Fruit fly (Drosophila melanogaster): ENCODE data around the gene CG16820.

The CG16820 gene

DNA sequence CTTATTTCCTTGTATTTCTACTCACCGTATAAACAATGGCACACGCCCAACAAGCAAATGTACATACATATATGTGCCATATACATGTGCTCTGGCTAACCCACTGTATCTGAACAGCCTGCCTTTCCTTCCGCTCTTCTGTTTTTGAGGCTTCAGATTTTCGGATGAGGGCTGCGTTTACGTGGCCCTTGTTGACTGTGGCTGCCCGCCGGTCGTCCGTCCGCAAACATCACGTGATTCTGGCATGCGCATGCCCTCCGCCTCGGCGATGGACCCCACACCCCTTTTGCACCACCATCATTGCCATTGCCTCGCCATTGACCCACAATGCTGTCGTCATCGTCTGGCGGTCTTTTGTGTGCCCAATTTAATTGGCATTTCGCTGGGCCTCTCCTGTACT, 40.8 kb upstream of the CG16820 start (continued):
- TF ChIP-seq gsb-n (tag; optimal IDR thresholded peaks at IDR 0.05) (no peak), CG9932 (GFP tag; IDR thresholded peaks at IDR 0.05) (no peak), pho (GFP tag; optimal IDR thresholded peaks at IDR 0.05) (peak; percentile 64), CG10321 (GFP tag; IDR thresholded peaks at IDR 0.05) (no peak), CG18764 (GFP tag; optimal IDR thresholded peaks at IDR 0.05) (no peak), pb (GFP tag; optimal IDR thresholded peaks at IDR 0.05) (no peak), caup (GFP tag; optimal IDR thresholded peaks at IDR 0.05; ENCODE audit: severe bottlenecking) (peak; percentile 39), CG14965 (GFP tag; optimal IDR thresholded peaks at IDR 0.05; ENCODE audit: borderline replicate concordance) (no peak), YL-1 (GFP tag; optimal IDR thresholded peaks at IDR 0.05) (peak; percentile 2), CrebB (tag; optimal IDR thresholded peaks at IDR 0.05) (peak; percentile 54), ac (GFP tag; optimal IDR thresholded peaks at IDR 0.05) (no peak), Dref (GFP tag; IDR thresholded peaks at IDR 0.05) (no peak), ro (GFP tag; IDR thresholded peaks at IDR 0.05) (no peak), CG18011 (GFP tag; optimal IDR thresholded peaks at IDR 0.05) (no peak), her (GFP tag; optimal IDR thresholded peaks at IDR 0.05) (no peak), CG10366 (GFP tag; IDR thresholded peaks at IDR 0.05) (no peak), CG18476 (GFP tag; optimal IDR thresholded peaks at IDR 0.05) (no peak), H2.0 (GFP tag; IDR thresholded peaks at IDR 0.05) (no peak), Hr3 (GFP tag; optimal IDR thresholded peaks at IDR 0.05) (no peak), CG14860 (GFP tag; IDR thresholded peaks at IDR 0.05; ENCODE audit: partially characterized antibody) (no peak), chif (GFP tag; optimal IDR thresholded peaks at IDR 0.05) (peak in 1 of 2 experiments; percentile 8), Bdp1 (GFP tag; optimal IDR thresholded peaks at IDR 0.05) (no peak), CG1529 (GFP tag; optimal IDR thresholded peaks at IDR 0.05) (no peak), tll (GFP tag; optimal IDR thresholded peaks at IDR 0.05) (peak in 1 of 2 experiments; percentile 64), Dfd (GFP tag; optimal IDR thresholded peaks at IDR 0.05) (no peak), emc (GFP tag; optimal IDR thresholded peaks at IDR 0.05) (no peak), nerfin-1 (tag; optimal IDR thresholded peaks at IDR 0.05) (peak; percentile 14), CG13775 (GFP tag; optimal IDR thresholded peaks at IDR 0.05) (peak; percentile 31), Lim3 (GFP tag; IDR thresholded peaks at IDR 0.05) (no peak), CG10267 (tag; optimal IDR thresholded peaks at IDR 0.05) (no peak), zfh2 (GFP tag; optimal IDR thresholded peaks at IDR 0.05) (no peak), CG4282 (GFP tag; optimal IDR thresholded peaks at IDR 0.05) (no peak), Nf-YB (GFP tag; optimal IDR thresholded peaks at IDR 0.05) (no peak), CG31441 (GFP tag; IDR thresholded peaks at IDR 0.05) (no peak), Dek (tag; optimal IDR thresholded peaks at IDR 0.05) (no peak), CG13296 (GFP tag; optimal IDR thresholded peaks at IDR 0.05) (peak; percentile 37), pita (GFP tag; optimal IDR thresholded peaks at IDR 0.05) (no peak), CG7271 (tag; optimal IDR thresholded peaks at IDR 0.05) (no peak), Awh (GFP tag; IDR thresholded peaks at IDR 0.05) (peak; percentile 49; the same call in 1 of the 2 replicates), CG2712 (tag; optimal IDR thresholded peaks at IDR 0.05) (no peak), Optix (GFP tag; IDR thresholded peaks at IDR 0.05) (0 out of 3 replicates have a peak, but pooled peaks have one; percentile 15), CG3163 (GFP tag; optimal IDR thresholded peaks at IDR 0.05) (no peak), unc-4 (GFP tag; IDR thresholded peaks at IDR 0.05; ENCODE audit: partially characterized antibody) (no peak), NfI (GFP tag; optimal IDR thresholded peaks at IDR 0.05) (peak; percentile 19), CG12104 (GFP tag; optimal IDR thresholded peaks at IDR 0.05) (no peak), CG3726 (GFP tag; IDR thresholded peaks at IDR 0.05) (no peak), CG6175 (GFP tag; IDR thresholded peaks at IDR 0.05) (no peak), slou (GFP tag; optimal IDR thresholded peaks at IDR 0.05) (no peak), D19B (GFP tag; optimal IDR thresholded peaks at IDR 0.05) (no peak), CG13624 (GFP tag; optimal IDR thresholded peaks at IDR 0.05) (peak; percentile 23), CG9817 (tag; optimal IDR thresholded peaks at IDR 0.05) (no peak), tx (GFP tag; optimal IDR thresholded peaks at IDR 0.05) (no peak)

Measured in whole organism, embryonic.